Worm (Caenorhabditis elegans): ENCODE measurements around the gene F40G9.9.

DNA sequence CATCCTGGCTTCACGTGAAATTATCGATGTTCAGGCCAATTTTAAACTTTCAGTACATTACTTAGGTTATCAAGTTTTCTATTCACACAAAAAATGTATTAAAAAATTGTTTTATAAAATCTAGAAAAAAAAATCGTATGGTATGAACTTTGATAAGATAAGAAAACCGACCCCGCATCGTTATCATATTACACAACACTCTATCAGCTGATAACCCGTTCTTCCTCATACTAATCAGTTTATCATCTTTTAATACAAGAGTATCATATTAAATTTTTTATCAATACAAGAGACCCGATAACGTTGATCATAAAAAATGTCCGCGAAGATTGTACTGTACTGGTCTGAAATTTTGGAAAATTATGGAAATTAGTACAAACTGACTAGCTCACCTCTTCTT, 17.3 kb downstream of the F40G9.9 start:
- TF ChIP-seq zag-1 (tag; optimal IDR thresholded peaks at IDR 0.05) = no peak
- no peak for TF ChIP-seq R02D3.7 (tag; optimal IDR thresholded peaks at IDR 0.05)
- no peak for TF ChIP-seq nhr-77 (tag; optimal IDR thresholded peaks at IDR 0.05)
- no peak for TF ChIP-seq nhr-67 (tag; optimal IDR thresholded peaks at IDR 0.05)
- no peak for TF ChIP-seq ceh-9 (tag; optimal IDR thresholded peaks at IDR 0.05)
- no peak for TF ChIP-seq ZK546.5 (tag; optimal IDR thresholded peaks at IDR 0.05)
- TF ChIP-seq ztf-4 (tag; optimal IDR thresholded peaks at IDR 0.05) = no peak
- no peak for TF ChIP-seq mdl-1 (tag; optimal IDR thresholded peaks at IDR 0.05)
- no peak for TF ChIP-seq lin-15B (tag; optimal IDR thresholded peaks at IDR 0.05)
- no peak for TF ChIP-seq sea-2 (GFP tag; optimal IDR thresholded peaks at IDR 0.05)
- TF ChIP-seq skn-1 (tag; optimal IDR thresholded peaks at IDR 0.05) = peak; percentile 26
- no peak for TF ChIP-seq tbx-2 (tag; optimal IDR thresholded peaks at IDR 0.05)
